Fruit fly (Drosophila melanogaster) whole organism, embryonic: ENCODE measurements around the gene Trpgamma.

ENCODE experiments used
- Nf-YB ChIP-seq: fragments of 200-800 bp; sonication (Bioruptor generic); optimal IDR thresholded peaks from 3 replicates; lab custom pipeline; 2019; ENCODE audit warnings: missing biosample characterization, mild to moderate bottlenecking, missing genetic modification characterization, moderate library complexity
- gsb-n ChIP-seq: fragments of 200-800 bp; sonication (Bioruptor generic); optimal IDR thresholded peaks from 3 replicates; lab custom pipeline; 2018; ENCODE audit warnings: missing biosample characterization, mild to moderate bottlenecking, missing genetic modification characterization
- sr ChIP-seq: fragments of 200-800 bp; sonication (Bioruptor generic); IDR thresholded peaks from 3 replicates; pipeline ENCODE4 v1.3.6; 2022; ENCODE audit warnings: missing biosample characterization, missing genetic modification characterization

- no peak for TF ChIP-seq sr (GFP tag; lab: Robert Waterston, UW)
- TF ChIP-seq Nf-YB (GFP tag; lab: Kevin White, UChicago), result no peak
- TF ChIP-seq gsb-n (tag; lab: Kevin White, UChicago), result no peak
Observed at dm6 chr2L:16685612-16685912, 9.1 kb upstream of the Trpgamma start.
